Worm (Caenorhabditis elegans) whole organism, L2 larva: Measurements from ENCODE around the gene W01D2.1.

Experiments
- C34F6.9 ChIP-seq: fragments of 150-350 bp; optimal IDR thresholded peaks from 2 replicates; lab custom pipeline; 2014; ENCODE audit warnings: missing biosample characterization, missing genetic modification characterization
- F13H6.1 ChIP-seq: sonication (generic microtip); optimal IDR thresholded peaks from 2 replicates; lab custom pipeline; 2016; ENCODE audit warnings: missing genetic modification characterization, missing compliant biosample characterization
- R02D3.7 ChIP-seq: fragments of 150-350 bp; optimal IDR thresholded peaks from 2 replicates; lab custom pipeline; 2014; ENCODE audit warnings: missing biosample characterization, missing genetic modification characterization
- Y55F3AM.14 ChIP-seq: fragments of 200-800 bp; sonication (Bioruptor generic); optimal IDR thresholded peaks from 2 replicates; lab custom pipeline; 2018; ENCODE audit warnings: mild to moderate bottlenecking, missing genetic modification characterization, missing compliant biosample characterization
- ZK546.5 ChIP-seq: sonication (generic microtip); optimal IDR thresholded peaks from 2 replicates; lab custom pipeline; 2017; ENCODE audit warnings: missing biosample characterization, missing genetic modification characterization
- alr-1 ChIP-seq: fragments of 150-350 bp; optimal IDR thresholded peaks from 2 replicates; lab custom pipeline; 2014; ENCODE audit warnings: missing biosample characterization, missing genetic modification characterization
- aly-2 ChIP-seq: fragments of 150-350 bp; optimal IDR thresholded peaks from 2 replicates; lab custom pipeline; 2014; ENCODE audit warnings: missing biosample characterization, missing genetic modification characterization
- ama-1 ChIP-seq: fragments of 150-350 bp; optimal IDR thresholded peaks from 2 replicates; lab custom pipeline; 2018; ENCODE audit warnings: inconsistent platforms
- blmp-1 ChIP-seq: sonication (generic microtip); optimal IDR thresholded peaks from 2 replicates; lab custom pipeline; 2017; ENCODE audit warnings: missing genetic modification characterization, mild to moderate bottlenecking, missing compliant biosample characterization, antibody characterized with exemption, moderate library complexity; ENCODE audit not compliant: insufficient read depth
- ceh-16 ChIP-seq: fragments of 150-350 bp; optimal IDR thresholded peaks from 2 replicates; lab custom pipeline; 2014; ENCODE audit warnings: missing biosample characterization, missing genetic modification characterization
- ceh-82 ChIP-seq: fragments of 150-350 bp; optimal IDR thresholded peaks from 2 replicates; lab custom pipeline; 2014; ENCODE audit warnings: missing biosample characterization, missing genetic modification characterization
- crh-2 ChIP-seq: sonication (generic microtip); optimal IDR thresholded peaks from 2 replicates; lab custom pipeline; 2017; ENCODE audit warnings: missing biosample characterization, missing genetic modification characterization
- dmd-4 ChIP-seq: sonication (generic microtip); optimal IDR thresholded peaks from 2 replicates; lab custom pipeline; 2017; ENCODE audit warnings: missing biosample characterization, missing genetic modification characterization
- egl-27 ChIP-seq: sonication (generic microtip); optimal IDR thresholded peaks from 3 replicates; lab custom pipeline; 2017; ENCODE audit warnings: missing biosample characterization, missing genetic modification reagents, missing genetic modification characterization
- elt-1 ChIP-seq: fragments of 150-350 bp; optimal IDR thresholded peaks from 2 replicates; lab custom pipeline; 2014; ENCODE audit warnings: missing biosample characterization, missing genetic modification characterization
- elt-3 ChIP-seq: sonication (generic microtip); optimal IDR thresholded peaks from 2 replicates; lab custom pipeline; 2017; ENCODE audit warnings: missing biosample characterization, missing genetic modification characterization
- fos-1 ChIP-seq: fragments of 150-350 bp; optimal IDR thresholded peaks from 2 replicates; lab custom pipeline; 2014; ENCODE audit warnings: missing biosample characterization, missing genetic modification characterization
- gmeb-1 ChIP-seq: fragments of 150-350 bp; optimal IDR thresholded peaks from 2 replicates; lab custom pipeline; 2014; ENCODE audit warnings: missing biosample characterization, missing genetic modification characterization
- lin-11 ChIP-seq: fragments of 150-350 bp; sonication (generic microtip); optimal IDR thresholded peaks from 2 replicates; lab custom pipeline; 2014; ENCODE audit warnings: missing biosample characterization, missing genetic modification characterization, inconsistent platforms, mixed read lengths
- lin-13 ChIP-seq: fragments of 150-350 bp; optimal IDR thresholded peaks from 2 replicates; lab custom pipeline; 2014; ENCODE audit warnings: missing biosample characterization, missing genetic modification reagents, missing genetic modification characterization
- lin-39 ChIP-seq: fragments of 150-350 bp; optimal IDR thresholded peaks from 2 replicates; lab custom pipeline; 2014; ENCODE audit warnings: missing biosample characterization, missing genetic modification reagents, missing genetic modification characterization
- lsy-2 ChIP-seq, 2 experiments: fragments of 150-350 bp in 1 of 2; sonication (generic microtip) in 1 of 2; optimal IDR thresholded peaks; 2 replicates each; lab custom pipeline; 2014 to 2017; ENCODE audit warnings: missing biosample characterization in 2 of 2, missing genetic modification characterization in 2 of 2
- mab-5 ChIP-seq: fragments of 150-350 bp; optimal IDR thresholded peaks from 2 replicates; lab custom pipeline; 2014; ENCODE audit warnings: missing biosample characterization, missing genetic modification characterization
- mbf-1 ChIP-seq: sonication (generic microtip); optimal IDR thresholded peaks from 2 replicates; lab custom pipeline; 2017; ENCODE audit warnings: missing biosample characterization, missing genetic modification characterization
- mdl-1 ChIP-seq, 2 experiments: fragments of 150-350 bp in 1 of 2; sonication (generic microtip) in 1 of 2; optimal IDR thresholded peaks; 2 replicates each; lab custom pipeline; 2017; ENCODE audit warnings: missing biosample characterization in 2 of 2, missing genetic modification characterization in 2 of 2
- nhr-10 ChIP-seq: sonication (generic microtip); optimal IDR thresholded peaks from 2 replicates; lab custom pipeline; 2017; ENCODE audit warnings: missing biosample characterization, missing genetic modification characterization
- nhr-11 ChIP-seq: fragments of 150-350 bp; optimal IDR thresholded peaks from 2 replicates; lab custom pipeline; 2014; ENCODE audit warnings: missing biosample characterization, missing genetic modification characterization
- nhr-12 ChIP-seq: fragments of 150-350 bp; optimal IDR thresholded peaks from 2 replicates; lab custom pipeline; 2014; ENCODE audit warnings: missing biosample characterization, missing genetic modification characterization
- nhr-129 ChIP-seq: fragments of 150-350 bp; optimal IDR thresholded peaks from 2 replicates; lab custom pipeline; 2014; ENCODE audit warnings: missing biosample characterization, missing genetic modification characterization
- nhr-21 ChIP-seq: fragments of 150-350 bp; optimal IDR thresholded peaks from 2 replicates; lab custom pipeline; 2014; ENCODE audit warnings: missing biosample characterization, missing genetic modification characterization
- nhr-23 ChIP-seq: fragments of 150-350 bp; optimal IDR thresholded peaks from 2 replicates; lab custom pipeline; 2014; ENCODE audit warnings: missing biosample characterization, missing genetic modification reagents, missing genetic modification characterization
- nhr-237 ChIP-seq: fragments of 150-350 bp; optimal IDR thresholded peaks from 2 replicates; lab custom pipeline; 2014; ENCODE audit warnings: missing biosample characterization, missing genetic modification characterization
- nhr-25 ChIP-seq: fragments of 150-350 bp; sonication (generic microtip); optimal IDR thresholded peaks from 3 replicates; lab custom pipeline; 2014; ENCODE audit warnings: missing biosample characterization, missing genetic modification characterization
- nhr-6 ChIP-seq: fragments of 150-350 bp; optimal IDR thresholded peaks from 2 replicates; lab custom pipeline; 2014; ENCODE audit warnings: missing biosample characterization, missing genetic modification characterization
- peb-1 ChIP-seq: fragments of 150-350 bp; optimal IDR thresholded peaks from 2 replicates; lab custom pipeline; 2014; ENCODE audit warnings: missing biosample characterization, missing genetic modification characterization
- sem-4 ChIP-seq: fragments of 150-350 bp; optimal IDR thresholded peaks from 2 replicates; lab custom pipeline; 2014; ENCODE audit warnings: missing biosample characterization, missing genetic modification reagents, missing genetic modification characterization
- skn-1 ChIP-seq: sonication (generic microtip); optimal IDR thresholded peaks from 2 replicates; lab custom pipeline; 2017; ENCODE audit warnings: missing biosample characterization, missing genetic modification characterization
- sma-3 ChIP-seq: sonication (generic microtip); optimal IDR thresholded peaks from 2 replicates; lab custom pipeline; 2016; ENCODE audit warnings: missing genetic modification reagents, missing genetic modification characterization, missing compliant biosample characterization
- sma-9 ChIP-seq, 2 experiments: fragments of 150-350 bp in 1 of 2; sonication (generic microtip) in 1 of 2; optimal IDR thresholded peaks; 2 replicates each; lab custom pipeline; 2014 to 2016; ENCODE audit warnings: missing genetic modification characterization in 2 of 2, mild to moderate bottlenecking in 1 of 2, missing biosample characterization in 1 of 2, missing compliant biosample characterization in 1 of 2, missing genetic modification reagents in 1 of 2, moderate library complexity in 1 of 2
- snpc-4 ChIP-seq: fragments of 150-350 bp; optimal IDR thresholded peaks from 2 replicates; lab custom pipeline; 2014; ENCODE audit warnings: missing biosample characterization, missing genetic modification characterization
- unc-39 ChIP-seq: fragments of 150-350 bp; optimal IDR thresholded peaks from 2 replicates; lab custom pipeline; 2014; ENCODE audit warnings: missing biosample characterization, missing genetic modification characterization
- unc-55 ChIP-seq: fragments of 150-350 bp; sonication (generic microtip); optimal IDR thresholded peaks from 3 replicates; lab custom pipeline; 2014; ENCODE audit warnings: missing biosample characterization, missing genetic modification reagents, missing genetic modification characterization
- unc-62 ChIP-seq: fragments of 150-350 bp; optimal IDR thresholded peaks from 2 replicates; lab custom pipeline; 2014; ENCODE audit warnings: missing biosample characterization, missing genetic modification reagents, missing genetic modification characterization
- zag-1 ChIP-seq: fragments of 150-350 bp; optimal IDR thresholded peaks from 2 replicates; lab custom pipeline; 2014; ENCODE audit warnings: missing biosample characterization, missing genetic modification characterization
- ztf-1 ChIP-seq: fragments of 200-800 bp; sonication (Bioruptor generic); conservative IDR thresholded peaks from 2 replicates; pipeline ENCODE4 v1.3.6; 2022; ENCODE audit warnings: missing genetic modification characterization, missing compliant biosample characterization
- ztf-11 ChIP-seq: sonication (generic microtip); optimal IDR thresholded peaks from 2 replicates; lab custom pipeline; 2017; ENCODE audit warnings: missing biosample characterization, missing genetic modification characterization
- ztf-4 ChIP-seq: fragments of 150-350 bp; optimal IDR thresholded peaks from 2 replicates; lab custom pipeline; 2014; ENCODE audit warnings: missing biosample characterization, missing genetic modification characterization

The W01D2.1 gene

DNA sequence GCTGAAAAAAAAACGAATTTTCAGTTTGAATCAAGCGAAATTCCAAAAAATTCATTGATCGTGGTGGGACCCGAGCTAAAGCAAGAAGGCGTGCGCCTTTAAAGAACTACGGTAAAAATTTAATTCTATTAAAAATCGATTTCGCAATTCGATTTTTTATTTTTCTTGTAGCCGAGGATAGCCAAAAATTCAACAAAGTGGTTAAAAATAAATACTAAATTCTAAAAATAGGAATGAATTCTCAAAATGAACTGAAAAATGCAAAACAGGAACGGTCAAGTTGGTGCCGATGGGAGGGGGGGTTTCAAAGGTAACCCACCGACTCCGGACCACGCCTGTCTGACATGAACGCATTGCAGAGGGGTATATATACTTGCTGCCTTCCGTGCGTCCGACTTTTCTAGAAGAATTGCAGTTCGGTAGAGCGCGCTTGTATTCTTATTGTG is 14.2 kb upstream of the W01D2.1 start (continued):
- no peak for TF ChIP-seq alr-1 (tag; lab: Kevin White, UChicago)
- TF ChIP-seq nhr-129, result no peak
- TF ChIP-seq R02D3.7 (tag; lab: Kevin White, UChicago), result no peak
- TF ChIP-seq nhr-12, result no peak
- TF ChIP-seq ceh-16 (tag; lab: Kevin White, UChicago), result no peak
- TF ChIP-seq unc-62 (GFP tag; lab: Kevin White, UChicago), result no peak
- TF ChIP-seq nhr-237 (tag; lab: Kevin White, UChicago), result no peak
- TF ChIP-seq snpc-4, result peak; percentile 97
- no peak for TF ChIP-seq lin-39 (tag; lab: Kevin White, UChicago)
- no peak for TF ChIP-seq skn-1
- TF ChIP-seq nhr-11 (tag; lab: Kevin White, UChicago), result no peak
- no peak for TF ChIP-seq nhr-21
- peak in 1 of 2 experiments; percentile 63 for TF ChIP-seq lsy-2 (tag; optimal IDR thresholded peaks at IDR 0.05; lab: Kevin White, UChicago)
- TF ChIP-seq ztf-11 (tag; lab: Kevin White, UChicago), result no peak
- peak; percentile 48 for TF ChIP-seq lin-11 (tag; lab: Kevin White, UChicago)
- peak; percentile 57 for TF ChIP-seq sem-4 (tag; lab: Kevin White, UChicago)
- TF ChIP-seq elt-1, result no peak
- TF ChIP-seq Y55F3AM.14, result no peak
- TF ChIP-seq ztf-1 (GFP tag; lab: Robert Waterston, UW), result no peak
- peak; percentile 48 for TF ChIP-seq sma-9 (GFP tag; optimal IDR thresholded peaks at IDR 0.05; lab: Kevin White, UChicago)
- no peak for TF ChIP-seq sma-9 (tag; optimal IDR thresholded peaks at IDR 0.05; lab: Kevin White, UChicago)
- no peak for TF ChIP-seq nhr-6 (tag; lab: Kevin White, UChicago)
- TF ChIP-seq zag-1 (tag; lab: Kevin White, UChicago), result no peak

DNA sequence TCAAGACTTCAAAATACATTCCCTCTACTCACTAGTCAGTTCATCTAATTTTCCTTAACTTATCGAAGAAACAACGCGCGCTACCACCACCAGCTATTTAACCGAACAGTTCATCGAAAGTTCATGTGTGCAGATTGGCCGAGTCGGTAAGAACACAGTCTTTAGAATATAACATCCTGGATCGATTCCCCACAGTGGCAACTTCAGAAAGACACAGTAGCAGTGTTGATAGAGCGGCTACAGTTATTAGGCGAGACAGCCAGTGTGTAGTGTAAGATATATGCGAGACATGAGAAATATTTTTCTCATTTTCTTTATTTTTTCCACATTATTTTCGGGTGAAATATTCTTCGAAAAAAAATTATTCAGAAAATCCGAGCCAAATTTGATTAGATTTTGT is 12.8 kb upstream of the W01D2.1 start:
- TF ChIP-seq nhr-129, result peak; percentile 1
- peak; percentile 1 for TF ChIP-seq sma-3 (GFP tag; lab: Kevin White, UChicago)

DNA sequence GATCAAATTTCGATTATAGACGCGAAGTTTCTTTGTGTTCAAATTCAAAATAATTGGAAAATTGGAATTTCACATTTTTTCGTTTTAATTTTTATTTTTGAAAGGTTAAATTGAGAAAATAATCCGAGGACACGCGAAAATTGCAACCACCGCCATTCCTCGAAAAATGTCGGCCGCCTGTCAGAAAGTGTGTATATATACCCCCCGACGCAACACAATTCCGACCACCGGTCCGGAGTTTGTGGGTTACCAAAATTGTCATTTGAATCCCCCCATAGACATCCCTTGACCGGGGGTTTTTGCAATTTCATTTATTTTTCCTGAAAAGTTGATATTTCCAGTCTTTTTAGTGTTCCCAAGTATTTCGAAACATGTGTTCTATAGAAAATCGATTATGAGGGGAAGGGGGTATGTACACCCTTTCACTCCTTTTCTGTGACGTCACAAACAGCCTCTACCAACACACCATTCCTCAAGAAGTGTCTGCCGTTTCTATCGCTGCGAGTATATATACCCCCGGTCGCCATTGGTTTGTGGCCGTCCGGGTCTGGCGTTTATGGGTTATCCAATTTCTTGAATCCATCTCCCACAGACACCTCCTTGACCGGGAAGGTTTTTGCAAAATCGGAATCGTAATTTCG is 10.9 kb upstream of the W01D2.1 start, which contains the start of gene W01D2.3:
W01D2.3 (minus strand) TSS at position 51 of the 641 bp plus-strand sequence.
- TF ChIP-seq ztf-4 (tag; lab: Kevin White, UChicago) (peak; percentile 19), C34F6.9 (peak; percentile 51), sma-9 (GFP tag; optimal IDR thresholded peaks at IDR 0.05; lab: Kevin White, UChicago) (no peak), sma-9 (tag; optimal IDR thresholded peaks at IDR 0.05; lab: Kevin White, UChicago) (no peak), crh-2 (tag; lab: Kevin White, UChicago) (peak; percentile 40), unc-55 (GFP tag; lab: Kevin White, UChicago) (peak; percentile 61), F13H6.1 (tag; lab: Kevin White, UChicago) (peak; percentile 76), fos-1 (tag; lab: Kevin White, UChicago) (peak; percentile 48), nhr-25 (tag; lab: Kevin White, UChicago) (peak; percentile 78), ZK546.5 (tag; lab: Kevin White, UChicago) (no peak), mab-5 (peak; percentile 19), nhr-11 (tag; lab: Kevin White, UChicago) (no peak), mbf-1 (tag; lab: Kevin White, UChicago) (no peak), Y55F3AM.14 (peak; percentile 75), lin-11 (tag; lab: Kevin White, UChicago) (peak; percentile 4), elt-3 (tag; lab: Kevin White, UChicago) (no peak), skn-1 (no peak), sma-3 (GFP tag; lab: Kevin White, UChicago) (peak; percentile 59), snpc-4 (peak; percentile 98), nhr-129 (peak; percentile 70), unc-62 (GFP tag; lab: Kevin White, UChicago) (no peak), elt-1 (no peak), ceh-82 (no peak), dmd-4 (no peak), ama-1 (lab: Kevin White, UChicago) (peak; percentile 4), nhr-6 (tag; lab: Kevin White, UChicago) (peak; percentile 61), ztf-11 (tag; lab: Kevin White, UChicago) (no peak), unc-39 (tag; lab: Kevin White, UChicago) (no peak), lin-13 (GFP tag; lab: Kevin White, UChicago) (peak; percentile 45), gmeb-1 (tag; lab: Kevin White, UChicago) (peak; percentile 71), sem-4 (tag; lab: Kevin White, UChicago) (peak; percentile 68), lsy-2 (tag; optimal IDR thresholded peaks at IDR 0.05; lab: Kevin White, UChicago) (peak; percentile 50 to 71), ztf-1 (GFP tag; lab: Robert Waterston, UW) (no peak), mdl-1 (tag; optimal IDR thresholded peaks at IDR 0.05; lab: Kevin White, UChicago) (no peak), nhr-23 (tag; lab: Kevin White, UChicago) (no peak), zag-1 (tag; lab: Kevin White, UChicago) (peak; percentile 3), R02D3.7 (tag; lab: Kevin White, UChicago) (no peak), peb-1 (tag; lab: Kevin White, UChicago) (no peak), nhr-12 (no peak), aly-2 (no peak), egl-27 (no peak), blmp-1 (tag; lab: Kevin White, UChicago) (peak; percentile 78), nhr-10 (no peak)
